Worm (Caenorhabditis elegans) whole organism, early embryonic: ENCODE measurements around the gene col-39.

Source experiments
- B0310.2 ChIP-seq: sonication (generic microtip); optimal IDR thresholded peaks from 2 replicates; lab custom pipeline; 2016; ENCODE audit warnings: mild to moderate bottlenecking, missing genetic modification characterization, missing compliant biosample characterization
- F13C5.2 ChIP-seq: sonication (generic microtip); optimal IDR thresholded peaks from 2 replicates; lab custom pipeline; 2017; ENCODE audit warnings: mild to moderate bottlenecking, missing genetic modification characterization, inconsistent platforms, missing compliant biosample characterization
- ama-1 ChIP-seq: fragments of 150-350 bp; optimal IDR thresholded peaks from 2 replicates; lab custom pipeline; 2014
- ceh-36 ChIP-seq: sonication (generic microtip); optimal IDR thresholded peaks from 2 replicates; lab custom pipeline; 2016; ENCODE audit warnings: missing genetic modification characterization, inconsistent platforms, missing compliant biosample characterization
- ets-7 ChIP-seq: sonication (generic microtip); optimal IDR thresholded peaks from 2 replicates; lab custom pipeline; 2016; ENCODE audit warnings: missing genotype, missing genetic modification characterization, missing compliant biosample characterization
- flt-1 ChIP-seq: fragments of 200-800 bp; sonication (Bioruptor generic); IDR thresholded peaks from 2 replicates; pipeline ENCODE4 v1.3.6; 2022; ENCODE audit warnings: missing genetic modification characterization, missing compliant biosample characterization
- hmbx-1 ChIP-seq: sonication (generic microtip); optimal IDR thresholded peaks from 2 replicates; lab custom pipeline; 2016; ENCODE audit warnings: mild to moderate bottlenecking, missing genetic modification characterization, missing compliant biosample characterization
- hmg-4 ChIP-seq: fragments of 200-800 bp; sonication (Bioruptor generic); optimal IDR thresholded peaks from 2 replicates; lab custom pipeline; 2018; ENCODE audit warnings: mild to moderate bottlenecking, missing genetic modification characterization, missing compliant biosample characterization
- hnd-1 ChIP-seq: sonication (generic microtip); optimal IDR thresholded peaks from 2 replicates; lab custom pipeline; 2016; ENCODE audit warnings: missing genetic modification characterization, missing compliant biosample characterization
- pes-1 ChIP-seq: fragments of 200-800 bp; sonication (Bioruptor generic); IDR thresholded peaks from 2 replicates; pipeline ENCODE4 v1.3.6; 2022; ENCODE audit warnings: missing genetic modification reagents, missing genetic modification characterization, missing compliant biosample characterization
- scrt-1 ChIP-seq: fragments of 200-800 bp; sonication (Bioruptor generic); IDR thresholded peaks from 2 replicates; pipeline ENCODE4 v1.3.6; 2022; ENCODE audit warnings: missing genetic modification characterization, missing compliant biosample characterization
- sea-1 ChIP-seq: fragments of 200-800 bp; sonication (Bioruptor generic); conservative IDR thresholded peaks from 2 replicates; pipeline ENCODE4 v1.3.6; 2022; ENCODE audit warnings: missing genetic modification characterization, missing compliant biosample characterization
- tbx-37 ChIP-seq: fragments of 200-800 bp; sonication (Bioruptor generic); conservative IDR thresholded peaks from 2 replicates; pipeline ENCODE4 v1.3.6; 2022; ENCODE audit warnings: missing genetic modification reagents, missing genetic modification characterization, missing compliant biosample characterization

DNA sequence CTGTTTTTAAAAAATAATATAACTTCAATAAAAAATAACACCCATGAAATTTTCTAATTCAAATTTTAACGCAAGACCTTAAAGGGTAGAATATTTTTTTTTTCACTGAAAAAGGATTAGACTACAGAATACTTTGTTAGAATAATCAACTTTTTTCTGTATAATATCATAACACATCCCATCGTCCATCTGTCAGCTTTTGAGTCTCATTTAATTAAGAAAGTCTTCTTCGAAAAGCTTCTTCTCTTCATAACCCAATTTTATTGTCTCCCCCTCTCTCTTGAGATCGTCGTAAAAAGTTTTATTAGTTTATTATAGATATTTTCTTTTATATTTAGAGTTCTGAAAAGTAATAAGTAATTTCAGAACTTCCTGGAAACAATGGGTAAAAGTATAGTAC lies 8.7 kb upstream of the col-39 start:
- no peak for TF ChIP-seq ama-1 (lab: Kevin White, UChicago)
- TF ChIP-seq pes-1 (GFP tag; lab: Robert Waterston, UW), result no peak
- no peak for TF ChIP-seq scrt-1 (GFP tag; lab: Robert Waterston, UW)
- TF ChIP-seq sea-1 (GFP tag; lab: Robert Waterston, UW), result no peak
- TF ChIP-seq hnd-1 (tag; lab: Kevin White, UChicago), result no peak
- TF ChIP-seq ceh-36, result no peak
- TF ChIP-seq B0310.2 (tag; lab: Kevin White, UChicago), result no peak
- TF ChIP-seq flt-1 (GFP tag; lab: Robert Waterston, UW), result no peak
- no peak for TF ChIP-seq F13C5.2 (tag; lab: Kevin White, UChicago)
- no peak for TF ChIP-seq hmbx-1 (tag; lab: Kevin White, UChicago)
- TF ChIP-seq tbx-37, result no peak
- TF ChIP-seq ets-7 (tag; lab: Kevin White, UChicago), result no peak
- no peak for TF ChIP-seq hmg-4
